Fruit fly (Drosophila melanogaster) whole organism, embryonic: ENCODE measurements around the gene CG32639.

Experiments
- CG14050 ChIP-seq: fragments of 200-800 bp; sonication (Bioruptor generic); IDR thresholded peaks from 3 replicates; pipeline ENCODE4 v1.3.6; 2022; ENCODE audit warnings: missing biosample characterization, missing genetic modification characterization
- CG16779 ChIP-seq: fragments of 200-800 bp; sonication (Bioruptor generic); IDR thresholded peaks from 2 replicates; pipeline ENCODE4 v1.3.6; 2022; ENCODE audit warnings: missing biosample characterization, missing genetic modification characterization
- CG2678 ChIP-seq: fragments of 200-800 bp; sonication (Bioruptor generic); optimal IDR thresholded peaks from 3 replicates; lab custom pipeline; 2019; ENCODE audit warnings: missing biosample characterization, mild to moderate bottlenecking, missing genetic modification characterization, moderate library complexity
- CG4328 ChIP-seq: fragments of 200-800 bp; sonication (Bioruptor generic); optimal IDR thresholded peaks from 3 replicates; lab custom pipeline; 2017; ENCODE audit warnings: missing biosample characterization, missing genetic modification reagents, missing genetic modification characterization
- CG8281 ChIP-seq: fragments of 200-800 bp; sonication (Bioruptor generic); optimal IDR thresholded peaks from 2 replicates; lab custom pipeline; 2018; ENCODE audit warnings: missing biosample characterization, mild to moderate bottlenecking, missing genetic modification characterization, moderate library complexity
- ttk ChIP-seq: fragments of 200-800 bp; sonication (Bioruptor generic); IDR thresholded peaks from 2 replicates; pipeline ENCODE4 v2.1.2; 2022; ENCODE audit warnings: missing biosample characterization, missing genetic modification characterization

- no peak for TF ChIP-seq CG14050 (GFP tag; lab: Robert Waterston, UW)
- peak; percentile 14 for TF ChIP-seq CG2678 (tag; lab: Kevin White, UChicago)
- TF ChIP-seq CG16779 (GFP tag; lab: Robert Waterston, UW): no peak
- no peak for TF ChIP-seq CG4328 (GFP tag; lab: Kevin White, UChicago)
- TF ChIP-seq CG8281 (tag; lab: Kevin White, UChicago): no peak
- TF ChIP-seq ttk (GFP tag; lab: Robert Waterston, UW): no peak
Measured at dm6 chrX:13238294-13238917, 2.0 kb upstream of the CG32639 start.
